Worm (Caenorhabditis elegans) whole organism, L4 larva: Measurements from ENCODE around the gene dmsr-1.
"Not testable (repeated sequence)": the region's sequence is repeated elsewhere in the genome, so short reads cannot be mapped to it uniquely, and the experiment has no call there.

Experiments
- ZK546.5 ChIP-seq, 2 experiments: sonication (generic microtip); optimal IDR thresholded peaks; 2 replicates each; lab custom pipeline; 2017; ENCODE audit warnings: missing biosample characterization in 2 of 2, missing genetic modification characterization in 2 of 2
- ceh-28 ChIP-seq: fragments of 150-350 bp; optimal IDR thresholded peaks from 2 replicates; lab custom pipeline; 2014; ENCODE audit warnings: missing biosample characterization, missing genetic modification reagents, missing genetic modification characterization
- ceh-82 ChIP-seq: sonication (generic microtip); optimal IDR thresholded peaks from 2 replicates; lab custom pipeline; 2017; ENCODE audit warnings: missing biosample characterization, missing genetic modification characterization
- ces-1 ChIP-seq: fragments of 150-350 bp; sonication (generic microtip); optimal IDR thresholded peaks from 4 replicates; lab custom pipeline; 2014; ENCODE audit warnings: missing biosample characterization, missing genetic modification reagents, missing genetic modification characterization
- daf-19 ChIP-seq: fragments of 200-800 bp; sonication (Bioruptor generic); conservative IDR thresholded peaks from 2 replicates; pipeline ENCODE4 v1.3.6; 2022; ENCODE audit warnings: missing genetic modification characterization, missing compliant biosample characterization
- hlh-30 ChIP-seq: sonication (generic microtip); optimal IDR thresholded peaks from 2 replicates; lab custom pipeline; 2017; ENCODE audit warnings: antibody characterized with exemption, mild to moderate bottlenecking, missing genetic modification characterization, missing compliant biosample characterization; ENCODE audit not compliant: insufficient read depth
- jun-1 ChIP-seq: fragments of 150-350 bp; optimal IDR thresholded peaks from 2 replicates; lab custom pipeline; 2014; ENCODE audit warnings: missing biosample characterization, missing genetic modification reagents, missing genetic modification characterization
- lin-13 ChIP-seq: fragments of 150-350 bp; optimal IDR thresholded peaks from 2 replicates; lab custom pipeline; 2014; ENCODE audit warnings: missing biosample characterization, missing genetic modification reagents, missing genetic modification characterization
- lin-15B ChIP-seq: fragments of 150-350 bp; sonication (generic microtip); optimal IDR thresholded peaks from 3 replicates; lab custom pipeline; 2014; ENCODE audit warnings: missing biosample characterization, missing genetic modification characterization
- nhr-6 ChIP-seq: fragments of 150-350 bp; optimal IDR thresholded peaks from 2 replicates; lab custom pipeline; 2014; ENCODE audit warnings: missing biosample characterization, missing genetic modification characterization
- nhr-76 ChIP-seq: fragments of 150-350 bp; optimal IDR thresholded peaks from 2 replicates; lab custom pipeline; 2014; ENCODE audit warnings: missing biosample characterization, missing genetic modification characterization
- nhr-77 ChIP-seq: fragments of 150-350 bp; optimal IDR thresholded peaks from 2 replicates; lab custom pipeline; 2014; ENCODE audit warnings: missing biosample characterization, missing genetic modification characterization
- sdz-12 ChIP-seq: fragments of 200-800 bp; sonication (Bioruptor generic); optimal IDR thresholded peaks from 2 replicates; lab custom pipeline; 2018; ENCODE audit warnings: mild to moderate bottlenecking, missing genetic modification characterization, missing compliant biosample characterization
- tra-1 ChIP-seq: fragments of 200-800 bp; sonication (Bioruptor generic); IDR thresholded peaks from 2 replicates; pipeline ENCODE4 v1.3.6; 2022; ENCODE audit warnings: missing genetic modification reagents, missing genetic modification characterization, missing compliant biosample characterization

ce11 chrV:11395024-11395423 lies 43.5 kb upstream of the dmsr-1 start, which contains the start of gene K03B8.4:
- TF ChIP-seq ceh-28 (tag; lab: Kevin White, UChicago); ZK546.5 (tag; optimal IDR thresholded peaks at IDR 0.05; lab: Kevin White, UChicago); lin-13 (GFP tag; lab: Kevin White, UChicago); nhr-76 (tag; lab: Kevin White, UChicago); ceh-82 (tag; lab: Kevin White, UChicago); jun-1 (tag; lab: Kevin White, UChicago); tra-1 (GFP tag; lab: Robert Waterston, UW); nhr-77 (tag; lab: Kevin White, UChicago); daf-19 (GFP tag; lab: Robert Waterston, UW); sdz-12 (GFP tag; lab: Kevin White, UChicago); hlh-30 (tag; lab: Kevin White, UChicago); ces-1 (GFP tag; lab: Kevin White, UChicago); lin-15B (tag; lab: Kevin White, UChicago); nhr-6 (tag; lab: Kevin White, UChicago): not testable (repeated sequence)
